Worm (Caenorhabditis elegans): ENCODE results near the gene bath-36.

ce11 chrV:15152010-15152409, 35.7 kb upstream of the bath-36 start:
- no peak for TF ChIP-seq ama-1 (optimal IDR thresholded peaks at IDR 0.05)
- no peak for TF ChIP-seq ama-1 (GFP tag; optimal IDR thresholded peaks at IDR 0.05)
- no peak for TF ChIP-seq K11D2.4 (GFP tag; IDR thresholded peaks at IDR 0.05)
- no peak for TF ChIP-seq ztf-18 (tag; optimal IDR thresholded peaks at IDR 0.05)
- no peak for TF ChIP-seq aptf-2 (GFP tag; conservative IDR thresholded peaks at IDR 0.05)
- TF ChIP-seq snpc-4 (GFP tag; optimal IDR thresholded peaks at IDR 0.05): no peak
- no peak for TF ChIP-seq snpc-4 (tag; optimal IDR thresholded peaks at IDR 0.05)
- TF ChIP-seq lsy-27 (tag; optimal IDR thresholded peaks at IDR 0.05; ENCODE audit: borderline replicate concordance, insufficient read depth): no peak
- no peak for TF ChIP-seq unc-130 (GFP tag; optimal IDR thresholded peaks at IDR 0.05)
